Worm (Caenorhabditis elegans): Measurements from ENCODE around the gene grl-25.

Gene grl-25

DNA sequence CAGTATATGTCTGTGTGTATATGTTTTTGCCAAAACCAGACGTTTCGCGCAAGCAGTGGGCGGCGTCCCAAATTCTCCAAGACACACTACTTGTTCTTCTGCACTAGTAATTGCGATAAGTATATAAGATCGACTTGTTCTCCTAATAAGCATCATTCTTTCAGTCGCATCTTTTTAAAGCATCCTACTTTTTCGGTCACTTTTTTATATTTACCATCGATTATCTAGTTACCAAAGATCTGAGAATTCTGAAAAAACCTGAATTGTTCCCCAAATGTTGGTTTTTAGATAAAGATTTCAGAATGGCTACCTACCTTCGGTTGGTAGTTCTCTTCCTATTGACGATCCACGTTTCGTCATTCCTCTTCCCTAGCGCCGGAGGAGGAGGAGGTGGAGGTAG is at the start of gene grl-25:
Gene grl-25 (plus strand): TSS at position 301 of the 400 bp plus-strand sequence.
- no peak for TF ChIP-seq flt-1 (GFP tag; IDR thresholded peaks at IDR 0.05)
- TF ChIP-seq ztf-29 (GFP tag; IDR thresholded peaks at IDR 0.05) = no peak

ce11 chrIII:8913469-8913868 is 48.6 kb upstream of the grl-25 start, which contains the start of gene trxr-2:
trxr-2 (plus strand) TSS chrIII:8913769.
- TF ChIP-seq ztf-23 (GFP tag; IDR thresholded peaks at IDR 0.05) = no peak
- TF ChIP-seq flt-1 (GFP tag; IDR thresholded peaks at IDR 0.05) = no peak

DNA sequence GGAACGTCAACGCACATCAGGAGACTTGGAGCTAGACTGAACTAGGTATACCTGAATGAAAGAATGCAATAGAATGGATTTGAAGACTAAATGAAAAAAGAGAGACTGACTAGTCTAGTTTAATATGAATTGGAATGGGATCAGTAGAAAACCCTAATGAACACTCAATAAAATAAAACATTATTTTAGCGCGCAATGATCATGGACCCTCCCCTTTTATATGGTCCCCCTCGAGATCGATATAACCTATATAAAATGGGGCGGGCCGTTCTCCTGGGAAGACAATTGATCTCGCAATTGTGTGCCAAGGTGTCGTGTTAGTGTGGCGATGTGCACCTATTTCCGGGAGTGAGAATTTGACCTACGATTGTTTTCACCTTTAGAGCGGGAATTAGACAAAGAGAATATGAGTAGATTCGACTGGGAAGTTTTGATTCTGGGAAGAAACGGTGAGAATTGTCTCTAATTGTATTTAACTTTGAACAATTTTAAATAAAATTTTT is 44.2 kb upstream of the grl-25 start, which contains the start of gene cdc-25.3:
Gene cdc-25.3 (minus strand): TSS at position 51 of the 503 bp plus-strand sequence.
- TF ChIP-seq ref-1 (GFP tag; conservative IDR thresholded peaks at IDR 0.05) (no peak), klf-2 (GFP tag; conservative IDR thresholded peaks at IDR 0.05) (no peak), tab-1 (GFP tag; IDR thresholded peaks at IDR 0.05) (no peak), flt-1 (GFP tag; IDR thresholded peaks at IDR 0.05) (no peak), cog-1 (tag; optimal IDR thresholded peaks at IDR 0.05) (no peak), T22C8.4 (GFP tag; IDR thresholded peaks at IDR 0.05) (no peak), med-1 (GFP tag; optimal IDR thresholded peaks at IDR 0.05; ENCODE audit: insufficient read depth) (no peak), ztf-29 (GFP tag; IDR thresholded peaks at IDR 0.05) (no peak), ztf-23 (GFP tag; IDR thresholded peaks at IDR 0.05) (no peak)

DNA sequence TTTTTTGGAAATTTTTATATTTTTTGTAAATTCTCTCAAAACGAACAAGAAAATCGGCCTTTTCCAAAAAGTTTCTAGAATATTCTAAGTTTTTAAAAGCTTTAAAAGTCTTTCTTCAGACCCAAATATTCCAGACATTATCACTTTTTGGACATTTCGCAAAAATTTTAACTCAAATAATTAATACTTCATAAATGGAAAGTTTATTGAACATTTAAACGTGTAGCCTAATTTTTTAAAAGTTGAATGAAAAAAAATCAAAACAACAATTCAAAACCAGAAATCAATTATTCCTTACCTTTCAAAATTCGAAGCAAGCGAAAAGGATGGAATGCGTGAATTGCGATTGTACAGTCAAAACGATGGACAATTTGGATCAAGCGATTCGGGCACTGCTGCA is 42.3 kb upstream of the grl-25 start, which contains the start of gene ZK637.15:
Gene ZK637.15 (plus strand): TSS at position 301 of the 400 bp plus-strand sequence.
- TF ChIP-seq ztf-29 (GFP tag; IDR thresholded peaks at IDR 0.05) (no peak), ztf-23 (GFP tag; IDR thresholded peaks at IDR 0.05) (no peak), med-1 (GFP tag; optimal IDR thresholded peaks at IDR 0.05; ENCODE audit: insufficient read depth) (no peak), tab-1 (GFP tag; IDR thresholded peaks at IDR 0.05) (no peak), T22C8.4 (GFP tag; IDR thresholded peaks at IDR 0.05) (no peak), flt-1 (GFP tag; IDR thresholded peaks at IDR 0.05) (no peak), ref-1 (GFP tag; conservative IDR thresholded peaks at IDR 0.05) (no peak)

ce11 chrIII:8922061-8922460 is 40.0 kb upstream of the grl-25 start:
- TF ChIP-seq ztf-23 (GFP tag; IDR thresholded peaks at IDR 0.05) = no peak
- TF ChIP-seq cog-1 (tag; optimal IDR thresholded peaks at IDR 0.05) = no peak
- TF ChIP-seq tab-1 (GFP tag; IDR thresholded peaks at IDR 0.05) = no peak
- TF ChIP-seq med-1 (GFP tag; optimal IDR thresholded peaks at IDR 0.05; ENCODE audit: insufficient read depth) = no peak
- TF ChIP-seq klf-2 (GFP tag; conservative IDR thresholded peaks at IDR 0.05) = no peak
- no peak for TF ChIP-seq ztf-29 (GFP tag; IDR thresholded peaks at IDR 0.05)
- TF ChIP-seq ref-1 (GFP tag; conservative IDR thresholded peaks at IDR 0.05) = no peak
- TF ChIP-seq T22C8.4 (GFP tag; IDR thresholded peaks at IDR 0.05) = no peak
- TF ChIP-seq flt-1 (GFP tag; IDR thresholded peaks at IDR 0.05) = no peak

DNA sequence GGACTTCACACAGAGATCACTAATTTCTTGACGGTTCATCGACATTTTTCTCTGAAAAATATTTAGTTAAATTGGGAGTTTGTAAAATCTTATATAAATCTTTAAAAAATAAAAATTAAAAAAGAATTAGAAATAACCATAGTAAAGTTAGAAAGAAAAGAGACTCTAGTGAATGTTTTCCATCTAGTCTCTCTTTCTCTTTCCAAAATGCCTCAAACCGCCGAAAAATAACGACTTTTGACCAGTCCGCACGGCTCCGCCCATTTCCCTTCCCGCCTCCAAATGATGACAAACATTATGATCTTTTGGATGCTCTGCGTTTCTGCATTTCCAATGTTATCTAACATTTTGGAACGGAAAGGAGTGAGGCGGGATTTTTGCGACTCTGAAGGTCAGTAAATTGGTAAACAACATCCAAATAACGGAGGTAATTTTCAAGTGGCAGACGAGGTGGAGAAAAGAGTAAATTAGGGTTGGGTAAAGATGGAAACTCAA is 38.8 kb upstream of the grl-25 start, which contains the start of gene glb-1:
Gene glb-1 (minus strand): TSS at position 51 of the 495 bp plus-strand sequence.
- no peak for TF ChIP-seq ztf-29 (GFP tag; IDR thresholded peaks at IDR 0.05)
- no peak for TF ChIP-seq klf-2 (GFP tag; conservative IDR thresholded peaks at IDR 0.05)
- no peak for TF ChIP-seq cog-1 (tag; optimal IDR thresholded peaks at IDR 0.05)
- TF ChIP-seq flt-1 (GFP tag; IDR thresholded peaks at IDR 0.05) = no peak
- TF ChIP-seq med-1 (GFP tag; optimal IDR thresholded peaks at IDR 0.05; ENCODE audit: insufficient read depth) = no peak

DNA sequence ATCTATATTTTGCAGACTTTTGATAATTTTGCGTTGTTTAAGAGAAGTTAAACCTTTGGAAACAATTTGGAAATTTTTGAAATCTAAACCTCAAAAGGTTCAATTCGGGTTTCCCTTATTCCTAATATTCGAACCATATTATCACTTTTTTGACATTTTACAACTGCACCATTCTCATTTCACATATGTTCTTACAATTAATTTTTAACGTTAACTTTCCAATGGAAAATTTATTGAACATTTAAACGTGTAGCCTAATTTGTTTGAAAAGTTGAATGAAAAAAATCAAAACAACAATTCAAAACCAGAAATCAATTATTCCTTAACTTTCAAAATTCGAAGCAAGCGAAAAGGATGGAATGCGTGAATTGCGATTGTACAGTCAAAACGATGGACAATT is 38.2 kb upstream of the grl-25 start, which contains the start of gene ZK637.12:
Gene ZK637.12 (plus strand): TSS at position 301 of the 400 bp plus-strand sequence.
- TF ChIP-seq flt-1 (GFP tag; IDR thresholded peaks at IDR 0.05) = no peak
- no peak for TF ChIP-seq ztf-23 (GFP tag; IDR thresholded peaks at IDR 0.05)
- no peak for TF ChIP-seq cog-1 (tag; optimal IDR thresholded peaks at IDR 0.05)
- TF ChIP-seq ref-1 (GFP tag; conservative IDR thresholded peaks at IDR 0.05) = no peak
- no peak for TF ChIP-seq ztf-29 (GFP tag; IDR thresholded peaks at IDR 0.05)

ce11 chrIII:8925539-8925938 is 36.6 kb upstream of the grl-25 start:
- TF ChIP-seq cog-1 (tag; optimal IDR thresholded peaks at IDR 0.05) (no peak), ref-1 (GFP tag; conservative IDR thresholded peaks at IDR 0.05) (no peak), tab-1 (GFP tag; IDR thresholded peaks at IDR 0.05) (no peak)

- TF ChIP-seq ztf-23 (GFP tag; IDR thresholded peaks at IDR 0.05) (no peak), T22C8.4 (GFP tag; IDR thresholded peaks at IDR 0.05) (no peak), flt-1 (GFP tag; IDR thresholded peaks at IDR 0.05) (no peak), med-1 (GFP tag; optimal IDR thresholded peaks at IDR 0.05; ENCODE audit: insufficient read depth) (no peak), ztf-29 (GFP tag; IDR thresholded peaks at IDR 0.05) (no peak), klf-2 (GFP tag; conservative IDR thresholded peaks at IDR 0.05) (no peak), ref-1 (GFP tag; conservative IDR thresholded peaks at IDR 0.05) (no peak), tab-1 (GFP tag; IDR thresholded peaks at IDR 0.05) (no peak), cog-1 (tag; optimal IDR thresholded peaks at IDR 0.05) (no peak)
Observed at ce11 chrIII:8926512-8926911, 35.6 kb upstream of the grl-25 start.

- TF ChIP-seq med-1 (GFP tag; optimal IDR thresholded peaks at IDR 0.05; ENCODE audit: insufficient read depth) = no peak
- TF ChIP-seq flt-1 (GFP tag; IDR thresholded peaks at IDR 0.05) = no peak
- no peak for TF ChIP-seq ztf-29 (GFP tag; IDR thresholded peaks at IDR 0.05)
- TF ChIP-seq cog-1 (tag; optimal IDR thresholded peaks at IDR 0.05) = no peak
- no peak for TF ChIP-seq ztf-23 (GFP tag; IDR thresholded peaks at IDR 0.05)
- TF ChIP-seq ref-1 (GFP tag; conservative IDR thresholded peaks at IDR 0.05) = no peak
- TF ChIP-seq T22C8.4 (GFP tag; IDR thresholded peaks at IDR 0.05) = no peak
- TF ChIP-seq klf-2 (GFP tag; conservative IDR thresholded peaks at IDR 0.05) = no peak
- TF ChIP-seq tab-1 (GFP tag; IDR thresholded peaks at IDR 0.05) = no peak
Observed at ce11 chrIII:8929723-8930122, 32.4 kb upstream of the grl-25 start, which contains the start of gene arrd-15. arrd-15 (plus strand) TSS chrIII:8930023.
